Fruit fly (Drosophila melanogaster) whole organism, embryonic: ENCODE data around the gene CG3862.

Source experiments
- Adf1 ChIP-seq: fragments of 200-800 bp; sonication (Bioruptor generic); IDR thresholded peaks from 2 replicates; pipeline ENCODE4 v1.3.6; 2022; ENCODE audit warnings: missing biosample characterization, missing genetic modification characterization
- Awh ChIP-seq: fragments of 200-800 bp; sonication (Bioruptor generic); IDR thresholded peaks from 2 replicates; pipeline ENCODE4, ENCODE4 v1.3.6; 2022; ENCODE audit warnings: missing biosample characterization, missing genetic modification characterization
- CG10959 ChIP-seq: fragments of 200-800 bp; sonication (Bioruptor generic); IDR thresholded peaks from 2 replicates; pipeline ENCODE4 v1.3.6; 2022; ENCODE audit warnings: missing biosample characterization, missing genetic modification characterization
- CG11696 ChIP-seq: fragments of 200-800 bp; sonication (Bioruptor generic); IDR thresholded peaks from 2 replicates; pipeline ENCODE4 v1.3.6; 2022; ENCODE audit warnings: missing biosample characterization, missing genetic modification characterization
- CG11723 ChIP-seq: fragments of 200-800 bp; sonication (Bioruptor generic); optimal IDR thresholded peaks from 2 replicates; lab custom pipeline; 2017; ENCODE audit warnings: missing biosample characterization, mild to moderate bottlenecking, missing genetic modification characterization
- CG12104 ChIP-seq: fragments of 200-800 bp; sonication (Bioruptor generic); optimal IDR thresholded peaks from 3 replicates; lab custom pipeline; 2016; ENCODE audit warnings: missing biosample characterization, missing genetic modification characterization
- CG12299 ChIP-seq: fragments of 200-800 bp; sonication (Bioruptor generic); optimal IDR thresholded peaks from 2 replicates; lab custom pipeline; 2018; ENCODE audit warnings: missing biosample characterization, mild to moderate bottlenecking, missing genetic modification characterization
- CG12659 ChIP-seq: fragments of 200-800 bp; sonication (Bioruptor generic); optimal IDR thresholded peaks from 3 replicates; lab custom pipeline; 2017; ENCODE audit warnings: mild to moderate bottlenecking, missing biosample characterization, missing genetic modification reagents, missing genetic modification characterization
- CG14667 ChIP-seq: fragments of 200-800 bp; sonication (Bioruptor generic); IDR thresholded peaks from 2 replicates; pipeline ENCODE4 v1.3.6; 2022; ENCODE audit warnings: missing biosample characterization, missing genetic modification characterization
- CG17802 ChIP-seq: fragments of 200-800 bp; sonication (Bioruptor generic); optimal IDR thresholded peaks from 2 replicates; lab custom pipeline; 2018; ENCODE audit warnings: missing biosample characterization, mild to moderate bottlenecking, missing genetic modification characterization, moderate library complexity
- CG18476 ChIP-seq: fragments of 200-800 bp; sonication (Bioruptor generic); optimal IDR thresholded peaks from 2 replicates; lab custom pipeline; 2016; ENCODE audit warnings: missing biosample characterization, mild to moderate bottlenecking, missing genetic modification characterization
- CG3065 ChIP-seq: fragments of 200-800 bp; sonication (Bioruptor generic); optimal IDR thresholded peaks from 2 replicates; lab custom pipeline; 2016; ENCODE audit warnings: missing biosample characterization, missing genetic modification characterization
- CG4404 ChIP-seq: fragments of 200-800 bp; sonication (Bioruptor generic); IDR thresholded peaks from 2 replicates; pipeline ENCODE4 v1.3.6; 2022; ENCODE audit warnings: missing biosample characterization, missing genetic modification characterization
- CG4617 ChIP-seq: fragments of 200-800 bp; sonication (Bioruptor generic); optimal IDR thresholded peaks from 3 replicates; lab custom pipeline; 2016; ENCODE audit warnings: missing biosample characterization, missing genetic modification characterization, borderline replicate concordance
- CG5953 ChIP-seq: fragments of 200-800 bp; sonication (Bioruptor generic); IDR thresholded peaks from 2 replicates; pipeline ENCODE4 v1.3.6; 2022; ENCODE audit warnings: missing biosample characterization, missing genetic modification characterization
- CG6254 ChIP-seq: fragments of 200-800 bp; sonication (Bioruptor generic); optimal IDR thresholded peaks from 3 replicates; lab custom pipeline; 2017; ENCODE audit warnings: mild to moderate bottlenecking, missing biosample characterization, missing genetic modification reagents, missing genetic modification characterization
- CG6765 ChIP-seq: fragments of 200-800 bp; sonication (Bioruptor generic); optimal IDR thresholded peaks from 3 replicates; lab custom pipeline; 2017; ENCODE audit warnings: missing biosample characterization, mild to moderate bottlenecking, missing genetic modification characterization
- CG8478 ChIP-seq: fragments of >200 bp; optimal IDR thresholded peaks from 2 replicates; lab custom pipeline; 2018
- CG8765 ChIP-seq: fragments of 200-800 bp; sonication (Bioruptor generic); IDR thresholded peaks from 2 replicates; pipeline ENCODE4 v1.3.6; 2022; ENCODE audit warnings: missing biosample characterization, missing genetic modification characterization
- CHES-1-like ChIP-seq: fragments of 200-800 bp; sonication (Bioruptor generic); optimal IDR thresholded peaks from 2 replicates; lab custom pipeline; 2016; ENCODE audit warnings: missing biosample characterization, missing genetic modification characterization
- CTCF ChIP-seq: fragments of 200-800 bp; sonication (Bioruptor generic); optimal IDR thresholded peaks from 2 replicates; lab custom pipeline; 2017; ENCODE audit warnings: missing biosample characterization, mild to moderate bottlenecking, missing genetic modification characterization, moderate library complexity
- D ChIP-seq, 2 experiments: fragments of 200-800 bp in 1 of 2; fragments of >200 bp in 1 of 2; sonication (Bioruptor generic) in 1 of 2; optimal IDR thresholded peaks; 2 replicates in 1 of 2; 3 replicates in 1 of 2; lab custom pipeline; 2017; ENCODE audit warnings: mild to moderate bottlenecking in 1 of 2, missing biosample characterization in 1 of 2, missing genetic modification characterization in 1 of 2, missing genetic modification reagents in 1 of 2
- Dad ChIP-seq: fragments of 200-800 bp; sonication (Bioruptor generic); optimal IDR thresholded peaks from 3 replicates; lab custom pipeline; 2016; ENCODE audit warnings: missing biosample characterization, missing genetic modification characterization
- Doc2 ChIP-seq: fragments of 200-800 bp; sonication (Bioruptor generic); IDR thresholded peaks from 2 replicates; pipeline ENCODE4 v1.3.6; 2022; ENCODE audit warnings: missing biosample characterization, missing genetic modification characterization
- Fer1 ChIP-seq: fragments of 200-800 bp; sonication (Bioruptor generic); optimal IDR thresholded peaks from 2 replicates; lab custom pipeline; 2017; ENCODE audit warnings: missing biosample characterization, mild to moderate bottlenecking, missing genetic modification characterization
- Fer2 ChIP-seq: fragments of 200-800 bp; sonication (Bioruptor generic); optimal IDR thresholded peaks from 2 replicates; lab custom pipeline; 2018; ENCODE audit warnings: missing biosample characterization, mild to moderate bottlenecking, missing genetic modification characterization, moderate library complexity
- Lhr ChIP-seq: fragments of 200-800 bp; sonication (Bioruptor generic); optimal IDR thresholded peaks from 3 replicates; lab custom pipeline; 2017; ENCODE audit warnings: mild to moderate bottlenecking, missing biosample characterization, missing genetic modification reagents, missing genetic modification characterization
- Lim3 ChIP-seq: fragments of 200-800 bp; sonication (Bioruptor generic); IDR thresholded peaks from 2 replicates; pipeline ENCODE4 v1.3.6; 2022; ENCODE audit warnings: missing biosample characterization, missing genetic modification characterization
- PHDP ChIP-seq: fragments of 200-800 bp; sonication (Bioruptor generic); optimal IDR thresholded peaks from 3 replicates; lab custom pipeline; 2018; ENCODE audit warnings: missing biosample characterization, mild to moderate bottlenecking, missing genetic modification characterization, moderate library complexity
- Sin3A ChIP-seq: fragments of >200 bp; optimal IDR thresholded peaks from 2 replicates; lab custom pipeline; 2018
- Spps ChIP-seq: fragments of 200-800 bp; sonication (Bioruptor generic); optimal IDR thresholded peaks from 2 replicates; lab custom pipeline; 2018; ENCODE audit warnings: missing biosample characterization, mild to moderate bottlenecking, missing genetic modification characterization
- Usf ChIP-seq: fragments of 200-800 bp; sonication (Bioruptor generic); optimal IDR thresholded peaks from 2 replicates; lab custom pipeline; 2017; ENCODE audit warnings: missing genotype, missing biosample characterization, missing genetic modification characterization
- ab ChIP-seq: fragments of 200-800 bp; sonication (Bioruptor generic); optimal IDR thresholded peaks from 2 replicates; lab custom pipeline; 2016; ENCODE audit warnings: missing biosample characterization, missing genetic modification characterization
- ara ChIP-seq: fragments of 200-800 bp; sonication (Bioruptor generic); IDR thresholded peaks from 2 replicates; pipeline ENCODE4 v1.3.6; 2022; ENCODE audit warnings: missing biosample characterization, missing genetic modification characterization
- bab2 ChIP-seq: fragments of 200-800 bp; sonication (Bioruptor generic); optimal IDR thresholded peaks from 2 replicates; lab custom pipeline; 2016; ENCODE audit warnings: missing biosample characterization, missing genetic modification characterization
- crol ChIP-seq: fragments of 200-800 bp; sonication (Bioruptor generic); IDR thresholded peaks from 2 replicates; pipeline ENCODE4 v1.3.6; 2022; ENCODE audit warnings: missing biosample characterization, missing genetic modification characterization
- gt ChIP-seq: fragments of 200-800 bp; sonication (Bioruptor generic); IDR thresholded peaks from 2 replicates; pipeline ENCODE4 v1.3.6; 2022; ENCODE audit warnings: missing biosample characterization, missing genetic modification characterization
- jing ChIP-seq: fragments of 200-800 bp; sonication (Bioruptor generic); optimal IDR thresholded peaks from 2 replicates; lab custom pipeline; 2018; ENCODE audit warnings: missing biosample characterization, mild to moderate bottlenecking, missing genetic modification characterization
- kay ChIP-seq: fragments of 200-800 bp; sonication (Bioruptor generic); optimal IDR thresholded peaks from 2 replicates; lab custom pipeline; 2016; ENCODE audit warnings: missing biosample characterization, missing genetic modification characterization
- lab ChIP-seq: fragments of 200-800 bp; sonication (Bioruptor generic); optimal IDR thresholded peaks from 3 replicates; lab custom pipeline; 2017; ENCODE audit warnings: missing biosample characterization, missing genetic modification characterization, mild to moderate bottlenecking, moderate library complexity, missing genetic modification reagents
- lbe ChIP-seq: fragments of 200-800 bp; sonication (Bioruptor generic); optimal IDR thresholded peaks from 2 replicates; lab custom pipeline; 2016; ENCODE audit warnings: missing biosample characterization, mild to moderate bottlenecking, missing genetic modification characterization
- lola ChIP-seq, 3 experiments: fragments of >200 bp in 2 of 3; fragments of 200-800 bp in 1 of 3; sonication (Bioruptor generic) in 1 of 3; optimal IDR thresholded peaks; 2 replicates each; lab custom pipeline; 2017 to 2019; ENCODE audit warnings: missing biosample characterization in 3 of 3, missing genetic modification characterization in 3 of 3, mild to moderate bottlenecking in 1 of 3, moderate library complexity in 1 of 3
- mam ChIP-seq: fragments of 200-800 bp; sonication (Bioruptor generic); optimal IDR thresholded peaks from 3 replicates; lab custom pipeline; 2016; ENCODE audit warnings: missing biosample characterization, missing genetic modification characterization
- oc ChIP-seq: fragments of 200-800 bp; sonication (Bioruptor generic); optimal IDR thresholded peaks from 2 replicates; lab custom pipeline; 2018; ENCODE audit warnings: missing biosample characterization, mild to moderate bottlenecking, missing genetic modification characterization, moderate library complexity
- p53 ChIP-seq: fragments of 200-800 bp; sonication (Bioruptor generic); optimal IDR thresholded peaks from 2 replicates; lab custom pipeline; 2016; ENCODE audit warnings: missing biosample characterization, missing genetic modification characterization
- pfk ChIP-seq: fragments of 200-800 bp; sonication (Bioruptor generic); optimal IDR thresholded peaks from 2 replicates; lab custom pipeline; 2018; ENCODE audit warnings: missing biosample characterization, mild to moderate bottlenecking, missing genetic modification characterization, moderate library complexity
- pros ChIP-seq: fragments of 200-800 bp; sonication (Bioruptor generic); optimal IDR thresholded peaks from 3 replicates; lab custom pipeline; 2019; ENCODE audit warnings: missing biosample characterization, mild to moderate bottlenecking, missing genetic modification characterization, moderate library complexity
- ranshi ChIP-seq: fragments of 200-800 bp; sonication (Bioruptor generic); IDR thresholded peaks from 2 replicates; pipeline ENCODE4 v1.3.6; 2022; ENCODE audit warnings: missing biosample characterization, missing genetic modification characterization
- sens ChIP-seq: fragments of 200-800 bp; sonication (Bioruptor generic); peaks from one replicate; lab custom pipeline; 2016; ENCODE audit warnings: missing biosample characterization, missing genetic modification characterization
- tna ChIP-seq: fragments of 200-800 bp; sonication (Bioruptor generic); IDR thresholded peaks from 2 replicates; pipeline ENCODE4 v1.3.6; 2022; ENCODE audit warnings: missing biosample characterization, missing genetic modification characterization; ENCODE audit not compliant: partially characterized antibody
- vnd ChIP-seq: fragments of 200-800 bp; sonication (Bioruptor generic); IDR thresholded peaks from 3 replicates; pipeline ENCODE4 v1.3.6; 2022; ENCODE audit warnings: missing biosample characterization, missing genetic modification characterization; ENCODE audit not compliant: partially characterized antibody
- yki ChIP-seq: fragments of >200 bp; optimal IDR thresholded peaks from 3 replicates; lab custom pipeline; 2018

CG3862 gene

DNA sequence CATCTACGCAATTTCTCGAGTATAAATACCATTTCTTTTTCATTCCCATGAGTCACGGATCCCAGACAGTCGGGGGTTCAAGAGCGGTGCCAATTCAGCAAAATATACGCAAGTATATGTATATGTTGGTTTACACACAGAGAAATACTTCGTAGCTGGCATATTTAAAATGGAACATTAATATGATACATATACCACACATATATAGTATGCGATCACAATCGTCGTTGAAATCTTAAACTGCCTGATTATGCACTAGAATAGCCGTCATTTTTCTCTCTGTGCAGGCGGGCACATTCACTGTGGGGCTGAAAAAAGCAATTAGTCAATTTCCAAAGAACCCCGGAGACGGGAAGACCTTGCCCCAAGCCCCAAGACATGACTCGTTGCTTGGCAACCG, 16.0 kb upstream of the CG3862 start (continued):
- TF ChIP-seq CG10959 (GFP tag; lab: Robert Waterston, UW) (peak; percentile 61), crol (0 out of 2 replicates have a peak, but pooled peaks have one; percentile 11), CG6765 (peak; percentile 44), jing (no peak), Lhr (GFP tag; lab: Kevin White, UChicago) (peak; percentile 15), CG8478 (lab: Kevin White, UChicago) (no peak), CG3065 (GFP tag; lab: Kevin White, UChicago) (no peak), D (optimal IDR thresholded peaks at IDR 0.05; lab: Kevin White, UChicago) (no peak), D (GFP tag; optimal IDR thresholded peaks at IDR 0.05; lab: Kevin White, UChicago) (peak; percentile 6), ranshi (GFP tag; lab: Robert Waterston, UW) (peak; percentile 82), oc (tag; lab: Kevin White, UChicago) (peak; percentile 9), ab (GFP tag; lab: Kevin White, UChicago) (peak; percentile 45), tna (GFP tag; lab: Robert Waterston, UW) (no peak), lab (GFP tag; lab: Kevin White, UChicago) (peak; percentile 90), CG12104 (GFP tag; lab: Kevin White, UChicago) (peak; percentile 30), Adf1 (GFP tag; lab: Robert Waterston, UW) (peak; percentile 57; the same call in 1 of the 2 replicates), CHES-1-like (GFP tag; lab: Kevin White, UChicago) (peak; percentile 73), mam (GFP tag; lab: Kevin White, UChicago) (peak; percentile 81), Awh (GFP tag; lab: Robert Waterston, UW) (peak; percentile 68), Fer1 (GFP tag; lab: Kevin White, UChicago) (peak; percentile 74), Usf (peak; percentile 44), Fer2 (tag; lab: Kevin White, UChicago) (peak; percentile 47), CG8765 (peak; percentile 73), CG5953 (GFP tag; lab: Robert Waterston, UW) (no peak), p53 (GFP tag; lab: Kevin White, UChicago) (no peak), CG4404 (GFP tag; lab: Robert Waterston, UW) (peak; percentile 74), yki (lab: Kevin White, UChicago) (no peak), Spps (tag; lab: Kevin White, UChicago) (peak; percentile 28), vnd (GFP tag; lab: Robert Waterston, UW) (no peak), gt (GFP tag; lab: Robert Waterston, UW) (peak; percentile 77), ara (peak; percentile 74), PHDP (tag; lab: Kevin White, UChicago) (peak; percentile 74), CG6254 (GFP tag; lab: Kevin White, UChicago) (peak; percentile 56), pros (no peak), kay (peak; percentile 66), CG12659 (peak; percentile 69), Lim3 (peak; percentile 52; the same call in 1 of the 2 replicates), lbe (GFP tag; lab: Kevin White, UChicago) (peak; percentile 88), Dad (GFP tag; lab: Kevin White, UChicago) (no peak), CG18476 (GFP tag; lab: Kevin White, UChicago) (peak; percentile 52), CG11696 (GFP tag; lab: Robert Waterston, UW) (peak; percentile 68), CG4617 (GFP tag; lab: Kevin White, UChicago) (no peak), CG11723 (peak; percentile 54), bab2 (GFP tag; lab: Kevin White, UChicago) (peak; percentile 35), CG12299 (tag; lab: Kevin White, UChicago) (no peak), Sin3A (no peak), CTCF (no peak), lola (GFP tag; optimal IDR thresholded peaks at IDR 0.05; lab: Kevin White, UChicago) (peak in 1 of 3 experiments; percentile 17), CG14667 (GFP tag; lab: Robert Waterston, UW) (peak; percentile 64), CG17802 (tag; lab: Kevin White, UChicago) (no peak), pfk (no peak), sens (peak; percentile 90), Doc2 (0 out of 2 replicates have a peak, but pooled peaks have one; percentile 38)
